Fruit fly (Drosophila melanogaster) S2 (cell line): Measurements from ENCODE around the gene CG43077.
A peak's percentile ranks its signal among the peaks of the same experiment; 100 is the strongest.

ENCODE experiments used
- CG8478 ChIP-seq: fragments of >200 bp; optimal IDR thresholded peaks from 2 replicates; lab custom pipeline; 2018
- CTCF ChIP-seq, 2 experiments: fragments of >200 bp; optimal IDR thresholded peaks; 2 replicates each; lab custom pipeline; 2018

The CG43077 gene

dm6 chrX:17068423-17068822, at the start of gene CG43077:
Gene CG43077, minus strand, starts transcription at chrX:17068523.
- TF ChIP-seq CG8478 (no peak), CTCF (optimal IDR thresholded peaks at IDR 0.05; lab: Kevin White, UChicago) (no peak)

dm6 chrX:17113324-17113723, 45.0 kb upstream of the CG43077 start:
- TF ChIP-seq CTCF (optimal IDR thresholded peaks at IDR 0.05; lab: Kevin White, UChicago), result no peak
- TF ChIP-seq CG8478, result no peak

- no peak for TF ChIP-seq CTCF (optimal IDR thresholded peaks at IDR 0.05; lab: Kevin White, UChicago)
- no peak for TF ChIP-seq CG8478
These were observed 43.9 kb upstream of the CG43077 start for dm6 chrX:17111958-17112953.

dm6 chrX:17111274-17111673, 43.0 kb upstream of the CG43077 start:
- TF ChIP-seq CG8478 (no peak), CTCF (optimal IDR thresholded peaks at IDR 0.05; lab: Kevin White, UChicago) (no peak)

- no peak for TF ChIP-seq CG8478
- TF ChIP-seq CTCF (optimal IDR thresholded peaks at IDR 0.05; lab: Kevin White, UChicago), result no peak
These were observed 42.3 kb upstream of the CG43077 start for dm6 chrX:17110556-17111177.

- TF ChIP-seq CTCF (optimal IDR thresholded peaks at IDR 0.05; lab: Kevin White, UChicago) (no peak), CG8478 (no peak)
These were observed 41.4 kb upstream of the CG43077 start for dm6 chrX:17109673-17110072.

dm6 chrX:17108000-17108399, 39.7 kb upstream of the CG43077 start:
- TF ChIP-seq CTCF (optimal IDR thresholded peaks at IDR 0.05; lab: Kevin White, UChicago), result no peak
- TF ChIP-seq CG8478, result no peak

- no peak for TF ChIP-seq CTCF (optimal IDR thresholded peaks at IDR 0.05; lab: Kevin White, UChicago)
- no peak for TF ChIP-seq CG8478
These were observed 39.1 kb upstream of the CG43077 start, which contains the start of gene CG5004 for dm6 chrX:17107401-17107916. Gene CG5004, plus strand, starts transcription at chrX:17107582.

dm6 chrX:17106153-17106700, 37.9 kb upstream of the CG43077 start:
- TF ChIP-seq CG8478 (no peak), CTCF (optimal IDR thresholded peaks at IDR 0.05; lab: Kevin White, UChicago) (no peak)

- TF ChIP-seq CG8478 (no peak), CTCF (optimal IDR thresholded peaks at IDR 0.05; lab: Kevin White, UChicago) (no peak)
These were observed 37.4 kb upstream of the CG43077 start, which contains the start of gene Arpc3B for dm6 chrX:17105707-17106106. Gene Arpc3B, minus strand, starts transcription at chrX:17105852.

- TF ChIP-seq CTCF (optimal IDR thresholded peaks at IDR 0.05; lab: Kevin White, UChicago) (no peak), CG8478 (no peak)
These were observed 25.6 kb upstream of the CG43077 start for dm6 chrX:17093900-17094446.

dm6 chrX:17093431-17093830, 25.1 kb upstream of the CG43077 start:
- TF ChIP-seq CG8478, result no peak

- TF ChIP-seq CTCF (optimal IDR thresholded peaks at IDR 0.05; lab: Kevin White, UChicago) (peak; percentile 78 to 87), CG8478 (no peak)
These were observed 23.0 kb upstream of the CG43077 start, which contains the start of the genes CG16700 and CG4991 for dm6 chrX:17091062-17091904. Gene CG16700, plus strand, starts transcription at chrX:17091854. Gene CG4991, plus strand, starts transcription at chrX:17091854.

- no peak for TF ChIP-seq CTCF (optimal IDR thresholded peaks at IDR 0.05; lab: Kevin White, UChicago)
- no peak for TF ChIP-seq CG8478
These were observed 22.3 kb upstream of the CG43077 start for dm6 chrX:17090585-17090984.
